Fruit fly (Drosophila melanogaster) whole organism, wandering third instar larva: ENCODE results near the gene Pli.

Experiments
- Dfd ChIP-seq: fragments of >200 bp; optimal IDR thresholded peaks from 2 replicates; lab custom pipeline; 2017; ENCODE audit warnings: missing biosample characterization, missing genetic modification characterization
- Hr78 ChIP-seq: fragments of >200 bp; optimal IDR thresholded peaks from 2 replicates; lab custom pipeline; 2017; ENCODE audit warnings: missing biosample characterization, missing genetic modification characterization
- N ChIP-seq: fragments of >200 bp; optimal IDR thresholded peaks from 2 replicates; lab custom pipeline; 2018; ENCODE audit warnings: missing biosample characterization, missing external identifiers, missing genetic modification characterization
- OdsH ChIP-seq: fragments of 200-800 bp; sonication (Bioruptor generic); optimal IDR thresholded peaks from 2 replicates; lab custom pipeline; 2016; ENCODE audit warnings: missing biosample characterization, mild to moderate bottlenecking, missing genetic modification characterization
- Rel ChIP-seq, 2 experiments: fragments of 200-800 bp; sonication (Bioruptor generic) in 1 of 2; optimal IDR thresholded peaks; 2 replicates in 1 of 2; 3 replicates in 1 of 2; lab custom pipeline; 2016 to 2019; ENCODE audit warnings: mild to moderate bottlenecking in 2 of 2, missing biosample characterization in 2 of 2, missing genetic modification characterization in 2 of 2, moderate library complexity in 1 of 2
- brk ChIP-seq: fragments of 200-800 bp; sonication (Bioruptor generic); optimal IDR thresholded peaks from 2 replicates; lab custom pipeline; 2016; ENCODE audit warnings: missing biosample characterization, mild to moderate bottlenecking, missing genetic modification characterization
- pan ChIP-seq: fragments of >200 bp; optimal IDR thresholded peaks from 2 replicates; lab custom pipeline; 2017
- rgr ChIP-seq: fragments of 200-800 bp; sonication (Bioruptor generic); optimal IDR thresholded peaks from 3 replicates; lab custom pipeline; 2016; ENCODE audit warnings: missing biosample characterization, mild to moderate bottlenecking, missing genetic modification characterization
- usp ChIP-seq: fragments of >200 bp; optimal IDR thresholded peaks from 2 replicates; lab custom pipeline; 2017; ENCODE audit warnings: missing biosample characterization, missing genetic modification characterization

DNA sequence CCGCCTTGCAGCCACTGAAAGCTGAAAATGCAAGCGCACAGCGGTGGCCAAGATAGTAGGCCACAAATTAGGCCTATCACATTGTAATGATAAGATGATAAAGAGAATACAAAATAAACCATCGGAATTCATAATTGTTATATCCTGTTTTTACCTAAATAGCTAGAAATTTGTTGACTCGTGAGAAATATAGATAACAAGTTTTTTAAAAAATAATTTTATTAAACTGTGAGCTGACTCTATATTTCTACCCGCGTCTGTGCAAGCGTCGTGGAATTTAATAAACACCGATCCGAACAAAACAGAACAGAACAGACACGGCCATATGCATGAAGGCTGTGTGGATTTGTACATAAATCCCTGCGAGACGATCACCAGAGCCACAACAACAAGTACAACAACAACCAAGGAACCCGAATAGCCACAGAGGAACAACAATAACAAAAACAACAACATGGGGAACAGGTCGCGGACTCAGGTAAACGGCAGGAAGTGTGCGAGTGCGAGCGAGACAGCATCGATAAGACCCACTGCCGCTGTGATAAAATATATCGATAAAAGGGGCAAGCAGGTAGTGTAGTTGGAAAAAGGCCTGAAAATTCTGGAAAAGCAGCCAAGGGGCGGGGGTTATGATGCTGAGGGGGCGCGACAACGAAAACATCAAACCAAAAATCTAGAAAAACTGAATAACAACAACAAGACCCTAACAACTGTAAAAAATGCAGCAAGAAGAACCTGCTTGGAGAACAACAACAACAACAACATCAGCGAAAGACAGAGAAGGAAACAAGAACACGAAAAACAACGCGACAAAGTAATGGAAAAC lies 3.4 kb downstream of the Pli start:
- TF ChIP-seq OdsH (GFP tag; lab: Kevin White, UChicago) (peak; percentile 96), Hr78 (GFP tag; lab: Kevin White, UChicago) (no peak), Rel (GFP tag; optimal IDR thresholded peaks at IDR 0.05; lab: Kevin White, UChicago) (peak; percentile 81), Rel (tag; optimal IDR thresholded peaks at IDR 0.05; lab: Kevin White, UChicago) (peak; percentile 65), N (GFP tag; lab: Kevin White, UChicago) (no peak), brk (peak; percentile 81), usp (no peak), Dfd (GFP tag; lab: Kevin White, UChicago) (no peak), rgr (GFP tag; lab: Kevin White, UChicago) (peak; percentile 95), pan (lab: Kevin White, UChicago) (no peak)
